Fruit fly (Drosophila melanogaster) whole organism, embryonic: ENCODE measurements around the gene CG31109.

Experiments used
- Abd-B ChIP-seq: fragments of 200-800 bp; sonication (Bioruptor generic); optimal IDR thresholded peaks from 2 replicates; lab custom pipeline; 2018; ENCODE audit warnings: missing biosample characterization, mild to moderate bottlenecking, missing genetic modification characterization, moderate library complexity
- Antp ChIP-seq: fragments of 200-800 bp; sonication (Bioruptor generic); optimal IDR thresholded peaks from 3 replicates; lab custom pipeline; 2016; ENCODE audit warnings: missing biosample characterization, missing genetic modification characterization
- CG10209 ChIP-seq: fragments of 200-800 bp; sonication (Bioruptor generic); optimal IDR thresholded peaks from 3 replicates; lab custom pipeline; 2017; ENCODE audit warnings: missing biosample characterization, mild to moderate bottlenecking, missing genetic modification characterization, missing genetic modification reagents
- CG10366 ChIP-seq: fragments of 200-800 bp; sonication (Bioruptor generic); IDR thresholded peaks from 2 replicates; pipeline ENCODE4 v1.3.6; 2022; ENCODE audit warnings: missing biosample characterization, missing genetic modification characterization
- CG10959 ChIP-seq: fragments of 200-800 bp; sonication (Bioruptor generic); IDR thresholded peaks from 2 replicates; pipeline ENCODE4 v1.3.6; 2022; ENCODE audit warnings: missing biosample characterization, missing genetic modification characterization
- CG10979 ChIP-seq: fragments of 200-800 bp; sonication (Bioruptor generic); optimal IDR thresholded peaks from 2 replicates; lab custom pipeline; 2018; ENCODE audit warnings: missing biosample characterization, mild to moderate bottlenecking, missing genetic modification characterization, moderate library complexity
- CG11085 ChIP-seq: fragments of 200-800 bp; sonication (Bioruptor generic); IDR thresholded peaks from 2 replicates; pipeline ENCODE4 v1.3.6; 2022; ENCODE audit warnings: missing biosample characterization, missing genetic modification characterization
- CG11398 ChIP-seq: fragments of 200-800 bp; sonication (Bioruptor generic); optimal IDR thresholded peaks from 2 replicates; lab custom pipeline; 2016; ENCODE audit warnings: missing biosample characterization, missing genetic modification characterization
- CG12104 ChIP-seq: fragments of 200-800 bp; sonication (Bioruptor generic); optimal IDR thresholded peaks from 3 replicates; lab custom pipeline; 2016; ENCODE audit warnings: missing biosample characterization, missing genetic modification characterization
- CG1233 ChIP-seq: fragments of 200-800 bp; sonication (Bioruptor generic); optimal IDR thresholded peaks from 4 replicates; lab custom pipeline; 2018; ENCODE audit warnings: missing biosample characterization, mild to moderate bottlenecking, missing genetic modification characterization
- CG14667 ChIP-seq: fragments of 200-800 bp; sonication (Bioruptor generic); IDR thresholded peaks from 2 replicates; pipeline ENCODE4 v1.3.6; 2022; ENCODE audit warnings: missing biosample characterization, missing genetic modification characterization
- CG1832 ChIP-seq: fragments of 200-800 bp; sonication (Bioruptor generic); optimal IDR thresholded peaks from 2 replicates; lab custom pipeline; 2017; ENCODE audit warnings: missing biosample characterization, mild to moderate bottlenecking, missing genetic modification characterization, inconsistent platforms
- CG18619 ChIP-seq: fragments of 200-800 bp; sonication (Bioruptor generic); optimal IDR thresholded peaks from 3 replicates; lab custom pipeline; 2017; ENCODE audit warnings: missing biosample characterization, mild to moderate bottlenecking, missing genetic modification characterization
- CG2712 ChIP-seq: fragments of 200-800 bp; optimal IDR thresholded peaks from 3 replicates; lab custom pipeline; 2019; ENCODE audit warnings: missing biosample characterization, mild to moderate bottlenecking, missing genetic modification characterization, moderate library complexity
- CG30020 ChIP-seq: fragments of 200-800 bp; optimal IDR thresholded peaks from 2 replicates; lab custom pipeline; 2019; ENCODE audit warnings: missing biosample characterization, mild to moderate bottlenecking, missing genetic modification characterization, moderate library complexity
- CG31388 ChIP-seq: fragments of 200-800 bp; sonication (Bioruptor generic); optimal IDR thresholded peaks from 2 replicates; lab custom pipeline; 2016; ENCODE audit warnings: missing biosample characterization, missing genetic modification characterization
- CG32532 ChIP-seq: fragments of 200-800 bp; sonication (Bioruptor generic); IDR thresholded peaks from 2 replicates; pipeline ENCODE4 v1.3.6; 2022; ENCODE audit warnings: missing biosample characterization, missing genetic modification characterization
- CG5953 ChIP-seq: fragments of 200-800 bp; sonication (Bioruptor generic); IDR thresholded peaks from 2 replicates; pipeline ENCODE4 v1.3.6; 2022; ENCODE audit warnings: missing biosample characterization, missing genetic modification characterization
- CG7745 ChIP-seq: fragments of 200-800 bp; sonication (Bioruptor generic); optimal IDR thresholded peaks from 2 replicates; lab custom pipeline; 2018; ENCODE audit warnings: missing biosample characterization, mild to moderate bottlenecking, missing genetic modification characterization, moderate library complexity
- CG8089 ChIP-seq: fragments of 200-800 bp; sonication (Bioruptor generic); optimal IDR thresholded peaks from 3 replicates; lab custom pipeline; 2016; ENCODE audit warnings: missing biosample characterization, missing genetic modification characterization
- CG8281 ChIP-seq: fragments of 200-800 bp; sonication (Bioruptor generic); optimal IDR thresholded peaks from 2 replicates; lab custom pipeline; 2018; ENCODE audit warnings: missing biosample characterization, mild to moderate bottlenecking, missing genetic modification characterization, moderate library complexity
- CG9437 ChIP-seq: fragments of 200-800 bp; sonication (Bioruptor generic); optimal IDR thresholded peaks from 2 replicates; lab custom pipeline; 2018; ENCODE audit warnings: missing biosample characterization, mild to moderate bottlenecking, missing genetic modification characterization
- CG9876 ChIP-seq: fragments of 200-800 bp; sonication (Bioruptor generic); optimal IDR thresholded peaks from 2 replicates; lab custom pipeline; 2016; ENCODE audit warnings: missing biosample characterization, missing genetic modification characterization
- E2f1 ChIP-seq: fragments of 200-800 bp; sonication (Bioruptor generic); IDR thresholded peaks from 2 replicates; pipeline ENCODE4 v1.3.6; 2022; ENCODE audit warnings: missing biosample characterization, missing genetic modification characterization
- H2.0 ChIP-seq: fragments of 200-800 bp; sonication (Bioruptor generic); IDR thresholded peaks from 2 replicates; pipeline ENCODE4 v1.3.6; 2022; ENCODE audit warnings: missing biosample characterization, missing genetic modification characterization
- Hand ChIP-seq: fragments of 200-800 bp; sonication (Bioruptor generic); optimal IDR thresholded peaks from 2 replicates; lab custom pipeline; 2017; ENCODE audit warnings: mild to moderate bottlenecking, missing biosample characterization, missing genetic modification reagents, missing genetic modification characterization
- Mrtf ChIP-seq: fragments of 200-800 bp; sonication (Bioruptor generic); IDR thresholded peaks from 3 replicates; pipeline ENCODE4 v1.3.6; 2022; ENCODE audit warnings: missing biosample characterization, missing genetic modification characterization
- Vsx1 ChIP-seq: fragments of 200-800 bp; sonication (Bioruptor generic); optimal IDR thresholded peaks from 2 replicates; lab custom pipeline; 2017; ENCODE audit warnings: missing biosample characterization, mild to moderate bottlenecking, missing genetic modification characterization, missing genetic modification reagents
- bcd ChIP-seq: fragments of 200-800 bp; sonication (Bioruptor generic); optimal IDR thresholded peaks from 2 replicates; lab custom pipeline; 2017; ENCODE audit warnings: missing biosample characterization, mild to moderate bottlenecking, missing genetic modification characterization
- chif ChIP-seq, 2 experiments: fragments of 200-800 bp; sonication (Bioruptor generic); optimal IDR thresholded peaks; 3 replicates each; lab custom pipeline; 2016; ENCODE audit warnings: missing biosample characterization in 2 of 2, missing genetic modification characterization in 2 of 2
- disco-r ChIP-seq: fragments of 200-800 bp; sonication (Bioruptor generic); optimal IDR thresholded peaks from 2 replicates; lab custom pipeline; 2016; ENCODE audit warnings: missing biosample characterization, missing genetic modification characterization
- dmrt11E ChIP-seq: fragments of 200-800 bp; sonication (Bioruptor generic); optimal IDR thresholded peaks from 3 replicates; lab custom pipeline; 2018; ENCODE audit warnings: missing biosample characterization, mild to moderate bottlenecking, missing genetic modification characterization, moderate library complexity
- en ChIP-seq: fragments of 200-800 bp; sonication (Bioruptor generic); optimal IDR thresholded peaks from 2 replicates; lab custom pipeline; 2016; ENCODE audit warnings: missing biosample characterization, missing genetic modification characterization
- fu2 ChIP-seq: fragments of 200-800 bp; sonication (Bioruptor generic); optimal IDR thresholded peaks from 2 replicates; lab custom pipeline; 2016; ENCODE audit warnings: missing biosample characterization, missing genetic modification characterization
- gce ChIP-seq: fragments of 200-800 bp; sonication (Bioruptor generic); IDR thresholded peaks from 3 replicates; pipeline ENCODE4 v1.3.6; 2022; ENCODE audit warnings: missing biosample characterization, missing genetic modification characterization
- grau ChIP-seq: fragments of 200-800 bp; optimal IDR thresholded peaks from 3 replicates; lab custom pipeline; 2019; ENCODE audit warnings: missing biosample characterization, mild to moderate bottlenecking, missing genetic modification characterization, moderate library complexity
- hkb ChIP-seq, 2 experiments: fragments of 200-800 bp in 1 of 2; fragments of >200 bp in 1 of 2; sonication (Bioruptor generic) in 1 of 2; IDR thresholded peaks in 1 of 2; optimal IDR thresholded peaks in 1 of 2; 2 replicates each; pipeline versions ENCODE4 v1.3.6 to Lab custom; 2017 to 2022; ENCODE audit warnings: missing biosample characterization in 1 of 2, missing genetic modification characterization in 1 of 2
- jumu ChIP-seq: fragments of 200-800 bp; sonication (Bioruptor generic); optimal IDR thresholded peaks from 3 replicates; lab custom pipeline; 2016; ENCODE audit warnings: missing biosample characterization, missing genetic modification characterization
- luna ChIP-seq: fragments of 200-800 bp; sonication (Bioruptor generic); optimal IDR thresholded peaks from 2 replicates; lab custom pipeline; 2016; ENCODE audit warnings: missing biosample characterization, missing genetic modification characterization
- nmo ChIP-seq: fragments of 200-800 bp; sonication (Bioruptor generic); optimal IDR thresholded peaks from 2 replicates; lab custom pipeline; 2018; ENCODE audit warnings: missing biosample characterization, mild to moderate bottlenecking, missing genetic modification characterization, moderate library complexity
- odd ChIP-seq: fragments of 200-800 bp; sonication (Bioruptor generic); optimal IDR thresholded peaks from 2 replicates; lab custom pipeline; 2017; ENCODE audit warnings: missing biosample characterization, mild to moderate bottlenecking, missing genetic modification characterization
- p53 ChIP-seq: fragments of 200-800 bp; sonication (Bioruptor generic); optimal IDR thresholded peaks from 2 replicates; lab custom pipeline; 2016; ENCODE audit warnings: missing biosample characterization, missing genetic modification characterization
- phol ChIP-seq: fragments of 200-800 bp; sonication (Bioruptor generic); optimal IDR thresholded peaks from 3 replicates; lab custom pipeline; 2018; ENCODE audit warnings: missing biosample characterization, mild to moderate bottlenecking, missing genetic modification characterization, moderate library complexity
- pros ChIP-seq: fragments of 200-800 bp; sonication (Bioruptor generic); optimal IDR thresholded peaks from 3 replicates; lab custom pipeline; 2019; ENCODE audit warnings: missing biosample characterization, mild to moderate bottlenecking, missing genetic modification characterization, moderate library complexity
- pzg ChIP-seq: fragments of 200-800 bp; sonication (Bioruptor generic); optimal IDR thresholded peaks from 3 replicates; lab custom pipeline; 2018; ENCODE audit warnings: missing biosample characterization, mild to moderate bottlenecking, missing genetic modification characterization, moderate library complexity
- repo ChIP-seq: fragments of 200-800 bp; sonication (Bioruptor generic); optimal IDR thresholded peaks from 2 replicates; lab custom pipeline; 2016; ENCODE audit warnings: missing biosample characterization, missing genetic modification characterization
- sc ChIP-seq, 3 experiments: fragments of >200 bp in 2 of 3; fragments of 200-800 bp in 1 of 3; sonication (Bioruptor generic) in 1 of 3; optimal IDR thresholded peaks; 2 replicates in 2 of 3; 3 replicates in 1 of 3; lab custom pipeline; 2017; ENCODE audit warnings: mild to moderate bottlenecking in 1 of 3, missing biosample characterization in 1 of 3, missing genetic modification characterization in 1 of 3, missing genetic modification reagents in 1 of 3
- scrt ChIP-seq: fragments of 200-800 bp; sonication (Bioruptor generic); optimal IDR thresholded peaks from 2 replicates; lab custom pipeline; 2018; ENCODE audit warnings: missing biosample characterization, mild to moderate bottlenecking, missing genetic modification characterization, moderate library complexity
- sens ChIP-seq: fragments of 200-800 bp; sonication (Bioruptor generic); peaks from one replicate; lab custom pipeline; 2016; ENCODE audit warnings: missing biosample characterization, missing genetic modification characterization
- stc ChIP-seq: fragments of 200-800 bp; sonication (Bioruptor generic); IDR thresholded peaks from 2 replicates; pipeline ENCODE4 v1.3.6; 2022; ENCODE audit warnings: missing biosample characterization, missing genetic modification characterization
- vvl ChIP-seq: fragments of 200-800 bp; sonication (Bioruptor generic); IDR thresholded peaks from 2 replicates; pipeline ENCODE4 v1.3.6; 2022; ENCODE audit warnings: missing biosample characterization, missing genetic modification characterization

Gene CG31109

DNA sequence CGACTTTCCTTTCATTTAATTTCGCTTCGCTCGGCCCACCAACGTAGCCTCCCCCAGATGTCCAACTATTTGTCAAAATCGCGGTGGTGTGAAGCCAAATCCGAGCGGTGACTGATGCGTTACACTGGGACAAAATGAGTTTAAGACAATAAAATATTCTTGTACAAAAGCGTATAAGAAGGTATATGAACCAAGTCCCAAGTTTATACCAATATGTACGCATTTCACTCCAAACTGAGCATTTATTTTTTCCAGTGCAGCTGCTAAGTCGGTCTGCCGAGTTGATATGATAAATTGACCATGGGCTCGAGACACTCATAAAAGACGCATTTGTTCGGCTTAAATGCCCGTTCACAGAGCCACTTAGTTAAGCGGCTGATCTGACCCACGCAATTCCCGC is 49.7 kb downstream of the CG31109 start:
- TF ChIP-seq gce (GFP tag; lab: Robert Waterston, UW): no peak
- TF ChIP-seq CG32532: no peak
- no peak for TF ChIP-seq sc (optimal IDR thresholded peaks at IDR 0.05; lab: Kevin White, UChicago)
- TF ChIP-seq sc (GFP tag; optimal IDR thresholded peaks at IDR 0.05; lab: Kevin White, UChicago): peak; percentile 18
- TF ChIP-seq pros (GFP tag; lab: Kevin White, UChicago): no peak
- no peak for TF ChIP-seq Vsx1 (GFP tag; lab: Kevin White, UChicago)
- no peak for TF ChIP-seq jumu (GFP tag; lab: Kevin White, UChicago)
- TF ChIP-seq CG12104 (GFP tag; lab: Kevin White, UChicago): peak; percentile 9
- no peak for TF ChIP-seq en
- no peak for TF ChIP-seq odd (GFP tag; lab: Kevin White, UChicago)
- peak; percentile 55 for TF ChIP-seq Abd-B (GFP tag; lab: Kevin White, UChicago)
- no peak for TF ChIP-seq hkb (optimal IDR thresholded peaks at IDR 0.05; lab: Kevin White, UChicago)
- TF ChIP-seq hkb (GFP tag; IDR thresholded peaks at IDR 0.05; lab: Robert Waterston, UW): peak; percentile 10; the same call in 1 of the 2 replicates
- peak; percentile 47 for TF ChIP-seq CG10209 (GFP tag; lab: Kevin White, UChicago)
- no peak for TF ChIP-seq scrt (GFP tag; lab: Kevin White, UChicago)
- peak; percentile 90 for TF ChIP-seq sens (GFP tag; lab: Kevin White, UChicago)
- TF ChIP-seq bcd (GFP tag; lab: Kevin White, UChicago): peak; percentile 15
- peak; percentile 8 for TF ChIP-seq CG18619 (GFP tag; lab: Kevin White, UChicago)
- TF ChIP-seq stc: peak; percentile 68
- peak; percentile 45 for TF ChIP-seq CG2712 (tag; lab: Kevin White, UChicago)
- TF ChIP-seq Antp (GFP tag; lab: Kevin White, UChicago): peak; percentile 23
- peak; percentile 26; the same call in 1 of the 3 replicates for TF ChIP-seq Mrtf (GFP tag; lab: Robert Waterston, UW)
- peak; percentile 57 for TF ChIP-seq phol
- peak; percentile 58 to 71 for TF ChIP-seq chif (GFP tag; optimal IDR thresholded peaks at IDR 0.05; lab: Kevin White, UChicago)
- TF ChIP-seq CG11398 (GFP tag; lab: Kevin White, UChicago): peak; percentile 11
- peak; percentile 70 for TF ChIP-seq nmo (GFP tag; lab: Kevin White, UChicago)
- TF ChIP-seq pzg (GFP tag; lab: Kevin White, UChicago): no peak
- TF ChIP-seq luna (GFP tag; lab: Kevin White, UChicago): no peak
- TF ChIP-seq CG11085 (GFP tag; lab: Robert Waterston, UW): no peak
- peak; percentile 66 for TF ChIP-seq CG10366
- no peak for TF ChIP-seq fu2
- TF ChIP-seq CG14667 (GFP tag; lab: Robert Waterston, UW): peak; percentile 62
- TF ChIP-seq grau: peak; percentile 47
- TF ChIP-seq CG30020 (tag; lab: Kevin White, UChicago): no peak
- TF ChIP-seq disco-r (GFP tag; lab: Kevin White, UChicago): no peak
- no peak for TF ChIP-seq Hand (GFP tag; lab: Kevin White, UChicago)
- peak; percentile 69 for TF ChIP-seq E2f1 (GFP tag; lab: Robert Waterston, UW)
- peak; percentile 48 for TF ChIP-seq dmrt11E
- TF ChIP-seq repo (GFP tag; lab: Kevin White, UChicago): peak; percentile 45
- peak; percentile 23 for TF ChIP-seq CG9876 (GFP tag; lab: Kevin White, UChicago)
- no peak for TF ChIP-seq p53 (GFP tag; lab: Kevin White, UChicago)
- no peak for TF ChIP-seq CG5953 (GFP tag; lab: Robert Waterston, UW)
- TF ChIP-seq CG8281 (tag; lab: Kevin White, UChicago): peak; percentile 12
- no peak for TF ChIP-seq CG7745 (tag; lab: Kevin White, UChicago)
- peak; percentile 10 for TF ChIP-seq CG9437 (GFP tag; lab: Kevin White, UChicago)
- no peak for TF ChIP-seq CG1832 (GFP tag; lab: Kevin White, UChicago)
- TF ChIP-seq vvl: peak; percentile 51
- TF ChIP-seq H2.0: peak; percentile 72
- TF ChIP-seq CG31388 (GFP tag; lab: Kevin White, UChicago): peak; percentile 8
- TF ChIP-seq CG1233 (GFP tag; lab: Kevin White, UChicago): peak; percentile 25
- TF ChIP-seq CG10959 (GFP tag; lab: Robert Waterston, UW): no peak
- TF ChIP-seq CG8089: peak; percentile 19
- TF ChIP-seq CG10979 (tag; lab: Kevin White, UChicago): peak; percentile 64
